Worm (Caenorhabditis elegans) whole organism, late embryonic: ENCODE measurements around the gene K08D10.10.
"Not testable (repeated sequence)": the region's sequence is repeated elsewhere in the genome, so short reads cannot be mapped to it uniquely, and the experiment has no call there.

Experiments used
- ama-1 ChIP-seq: fragments of 150-350 bp; optimal IDR thresholded peaks from 2 replicates; lab custom pipeline; 2014
- ceh-19 ChIP-seq: fragments of 200-800 bp; sonication (Bioruptor generic); optimal IDR thresholded peaks from 2 replicates; lab custom pipeline; 2018; ENCODE audit warnings: mild to moderate bottlenecking, missing genetic modification characterization, missing compliant biosample characterization
- ceh-45 ChIP-seq: fragments of 200-800 bp; sonication (Bioruptor generic); IDR thresholded peaks from 2 replicates; pipeline ENCODE4 v1.3.6; 2022; ENCODE audit warnings: missing genetic modification reagents, missing genetic modification characterization, missing compliant biosample characterization
- che-1 ChIP-seq: sonication (generic microtip); optimal IDR thresholded peaks from 2 replicates; lab custom pipeline; 2016; ENCODE audit warnings: mild to moderate bottlenecking, missing genetic modification characterization, missing compliant biosample characterization
- fax-1 ChIP-seq: sonication (generic microtip); optimal IDR thresholded peaks from 2 replicates; lab custom pipeline; 2016; ENCODE audit warnings: missing genotype, missing genetic modification characterization, missing compliant biosample characterization
- fkh-6 ChIP-seq: sonication (generic microtip); optimal IDR thresholded peaks from 2 replicates; lab custom pipeline; 2016; ENCODE audit warnings: missing genetic modification characterization, missing compliant biosample characterization
- hlh-13 ChIP-seq: fragments of 200-800 bp; sonication (Bioruptor generic); optimal IDR thresholded peaks from 2 replicates; lab custom pipeline; 2018; ENCODE audit warnings: mild to moderate bottlenecking, missing genetic modification characterization, missing compliant biosample characterization
- nhr-11 ChIP-seq: fragments of 150-350 bp; optimal IDR thresholded peaks from 2 replicates; lab custom pipeline; 2014; ENCODE audit warnings: missing biosample characterization, missing genetic modification characterization
- pha-4 ChIP-seq: fragments of 150-350 bp; optimal IDR thresholded peaks from 2 replicates; lab custom pipeline; 2018; ENCODE audit warnings: missing biosample characterization, missing genetic modification reagents, missing genetic modification characterization
- pqm-1 ChIP-seq: sonication (generic microtip); optimal IDR thresholded peaks from 2 replicates; lab custom pipeline; 2016; ENCODE audit warnings: missing genetic modification characterization, missing compliant biosample characterization
- tbx-2 ChIP-seq: sonication (generic microtip); optimal IDR thresholded peaks from 2 replicates; lab custom pipeline; 2016; ENCODE audit warnings: missing genetic modification characterization, missing compliant biosample characterization
- ttx-3 ChIP-seq: sonication (generic microtip); optimal IDR thresholded peaks from 2 replicates; lab custom pipeline; 2016; ENCODE audit warnings: missing genetic modification reagents, missing genetic modification characterization, missing compliant biosample characterization
- unc-55 ChIP-seq: sonication (generic microtip); optimal IDR thresholded peaks from 2 replicates; lab custom pipeline; 2017; ENCODE audit warnings: missing biosample characterization, missing genetic modification reagents, missing genetic modification characterization

ce11 chrIV:4196729-4197128 lies 44.7 kb downstream of the K08D10.10 start, which contains the start of gene K06B9.6:
- TF ChIP-seq nhr-11; tbx-2 (tag; lab: Kevin White, UChicago); fax-1 (tag; lab: Kevin White, UChicago); pha-4 (tag; lab: Kevin White, UChicago); unc-55 (GFP tag; lab: Kevin White, UChicago); pqm-1; ceh-19 (GFP tag; lab: Kevin White, UChicago); ttx-3 (tag; lab: Kevin White, UChicago); ceh-45 (GFP tag; lab: Robert Waterston, UW); che-1 (tag; lab: Kevin White, UChicago); ama-1 (lab: Kevin White, UChicago); hlh-13 (GFP tag; lab: Kevin White, UChicago); fkh-6 (tag; lab: Kevin White, UChicago): not testable (repeated sequence)
